Fruit fly (Drosophila melanogaster): Measurements from ENCODE around the gene lmgB.
A peak's percentile ranks its signal among the peaks of the same experiment; 100 is the strongest.

Gene lmgB

dm6 chr2L:8514748-8515147 is 13.7 kb downstream of the lmgB start, which contains the start of the genes CG13097 and PIG-U (continued):
- TF ChIP-seq eve (GFP tag; optimal IDR thresholded peaks at IDR 0.05), result no peak
- TF ChIP-seq Ssrp (tag; optimal IDR thresholded peaks at IDR 0.05), result peak; percentile 63
- TF ChIP-seq hb (GFP tag; IDR thresholded peaks at IDR 0.05; ENCODE audit: partially characterized antibody), result peak; percentile 85
- TF ChIP-seq dimm (GFP tag; IDR thresholded peaks at IDR 0.05), result peak; percentile 46; the same call in 1 of the 2 replicates
- no peak for TF ChIP-seq Trl (optimal IDR thresholded peaks at IDR 0.05)
- peak; percentile 63 for TF ChIP-seq Trl (GFP tag; optimal IDR thresholded peaks at IDR 0.05)
- peak; percentile 40; the same call in 2 of the 3 replicates for TF ChIP-seq B-H1 (GFP tag; IDR thresholded peaks at IDR 0.05)
- TF ChIP-seq CG17186 (GFP tag; optimal IDR thresholded peaks at IDR 0.05), result peak; percentile 26
- TF ChIP-seq Ptx1 (GFP tag; IDR thresholded peaks at IDR 0.05), result peak; percentile 88
- TF ChIP-seq jing (GFP tag; optimal IDR thresholded peaks at IDR 0.05), result no peak
- no peak for TF ChIP-seq CG10209 (GFP tag; optimal IDR thresholded peaks at IDR 0.05)
- peak; percentile 85 for TF ChIP-seq nmo (GFP tag; optimal IDR thresholded peaks at IDR 0.05)
- peak; percentile 85 for TF ChIP-seq ranshi (GFP tag; IDR thresholded peaks at IDR 0.05)
- peak; percentile 50 for TF ChIP-seq CG16815 (GFP tag; optimal IDR thresholded peaks at IDR 0.05)
- TF ChIP-seq CG4617 (GFP tag; optimal IDR thresholded peaks at IDR 0.05; ENCODE audit: borderline replicate concordance), result peak; percentile 91
- peak; percentile 61 for TF ChIP-seq NC2β (GFP tag; optimal IDR thresholded peaks at IDR 0.05)
- TF ChIP-seq CG33557 (GFP tag; optimal IDR thresholded peaks at IDR 0.05), result peak; percentile 80
- TF ChIP-seq nerfin-2 (GFP tag; IDR thresholded peaks at IDR 0.05; ENCODE audit: partially characterized antibody), result peak; percentile 77
- TF ChIP-seq CoRest (tag; optimal IDR thresholded peaks at IDR 0.05), result peak; percentile 84
- TF ChIP-seq MTF-1 (GFP tag; optimal IDR thresholded peaks at IDR 0.05; ENCODE audit: borderline replicate concordance), result no peak
- no peak for TF ChIP-seq gsb-n (tag; optimal IDR thresholded peaks at IDR 0.05)
- TF ChIP-seq Sox102F (GFP tag; optimal IDR thresholded peaks at IDR 0.05), result no peak
- TF ChIP-seq CG1024 (GFP tag; IDR thresholded peaks at IDR 0.05), result peak; percentile 50; the same call in 1 of the 2 replicates
- no peak for TF ChIP-seq h (optimal IDR thresholded peaks at IDR 0.05)
- TF ChIP-seq ERR (GFP tag; optimal IDR thresholded peaks at IDR 0.05), result peak; percentile 61
- no peak for TF ChIP-seq her (GFP tag; optimal IDR thresholded peaks at IDR 0.05)
- peak; percentile 50 for TF ChIP-seq BtbVII (GFP tag; optimal IDR thresholded peaks at IDR 0.05)
- peak; percentile 74 for TF ChIP-seq ssp (GFP tag; IDR thresholded peaks at IDR 0.05)
- peak; percentile 36 for TF ChIP-seq CG3163 (GFP tag; optimal IDR thresholded peaks at IDR 0.05)
- no peak for TF ChIP-seq bigmax (GFP tag; optimal IDR thresholded peaks at IDR 0.05)
- TF ChIP-seq CG8478 (optimal IDR thresholded peaks at IDR 0.05), result no peak
- TF ChIP-seq danr (GFP tag; IDR thresholded peaks at IDR 0.05), result peak; percentile 58; the same call in 1 of the 2 replicates
- TF ChIP-seq cwo (GFP tag; optimal IDR thresholded peaks at IDR 0.05), result peak; percentile 70
- peak; percentile 31 for TF ChIP-seq CG6654 (GFP tag; optimal IDR thresholded peaks at IDR 0.05)
- TF ChIP-seq CG3847 (GFP tag; IDR thresholded peaks at IDR 0.05), result peak; percentile 83
- peak; percentile 88 for TF ChIP-seq inv (GFP tag; IDR thresholded peaks at IDR 0.05; ENCODE audit: partially characterized antibody)
- TF ChIP-seq esg (GFP tag; conservative IDR thresholded peaks at IDR 0.05), result peak; percentile 72
- peak; percentile 70 for TF ChIP-seq CG7556 (GFP tag; optimal IDR thresholded peaks at IDR 0.05)
- TF ChIP-seq CG18262 (tag; optimal IDR thresholded peaks at IDR 0.05), result peak; percentile 75
- peak; percentile 23 for TF ChIP-seq mirr (GFP tag; optimal IDR thresholded peaks at IDR 0.05)
- TF ChIP-seq Fer2 (tag; optimal IDR thresholded peaks at IDR 0.05), result peak; percentile 76
- TF ChIP-seq Dad (GFP tag; optimal IDR thresholded peaks at IDR 0.05), result peak; percentile 82
- TF ChIP-seq CG18476 (GFP tag; optimal IDR thresholded peaks at IDR 0.05), result peak; percentile 86
- no peak for TF ChIP-seq pan (optimal IDR thresholded peaks at IDR 0.05)
- TF ChIP-seq pan (GFP tag; optimal IDR thresholded peaks at IDR 0.05 in 1 of 2, IDR thresholded peaks at IDR 0.05 in 1 of 2), result peak in 1 of 2 experiments; percentile 84
- peak; percentile 35 for TF ChIP-seq Deaf1 (tag; optimal IDR thresholded peaks at IDR 0.05)
- TF ChIP-seq CG1792 (GFP tag; optimal IDR thresholded peaks at IDR 0.05), result peak; percentile 55
- peak; percentile 64 for TF ChIP-seq CG8089 (GFP tag; optimal IDR thresholded peaks at IDR 0.05)
- no peak for TF ChIP-seq Sox100B (GFP tag; optimal IDR thresholded peaks at IDR 0.05)
- peak; percentile 88 for TF ChIP-seq lbe (GFP tag; optimal IDR thresholded peaks at IDR 0.05)
- TF ChIP-seq CG12942 (GFP tag; optimal IDR thresholded peaks at IDR 0.05), result peak; percentile 85
- TF ChIP-seq CG11093 (GFP tag; IDR thresholded peaks at IDR 0.05), result no peak
